Worm (Caenorhabditis elegans) whole organism, mixed stage, embryonic: ENCODE results near the gene rars-1.
A peak's percentile ranks its signal among the peaks of the same experiment; 100 is the strongest.

ENCODE experiments used
- bed-3 ChIP-seq: fragments of 200-800 bp; sonication (Bioruptor generic); optimal IDR thresholded peaks from 3 replicates; lab custom pipeline; 2018; ENCODE audit warnings: mild to moderate bottlenecking, missing genetic modification characterization, moderate library complexity, missing compliant biosample characterization
- ceh-39 ChIP-seq: fragments of 150-350 bp; optimal IDR thresholded peaks from 2 replicates; lab custom pipeline; 2014; ENCODE audit warnings: missing biosample characterization, missing genetic modification characterization
- ceh-43 ChIP-seq: fragments of 200-800 bp; sonication (Bioruptor generic); optimal IDR thresholded peaks from 2 replicates; lab custom pipeline; 2018; ENCODE audit warnings: mild to moderate bottlenecking, missing genetic modification characterization, moderate library complexity, missing compliant biosample characterization
- ceh-83 ChIP-seq: fragments of 200-800 bp; sonication (Bioruptor generic); optimal IDR thresholded peaks from 2 replicates; lab custom pipeline; 2018; ENCODE audit warnings: mild to moderate bottlenecking, missing genetic modification characterization, missing compliant biosample characterization
- ces-1 ChIP-seq: fragments of 150-350 bp; optimal IDR thresholded peaks from 2 replicates; lab custom pipeline; 2014; ENCODE audit warnings: missing biosample characterization, missing genetic modification reagents, missing genetic modification characterization
- drap-1 ChIP-seq: fragments of 200-800 bp; sonication (Bioruptor generic); optimal IDR thresholded peaks from 3 replicates; lab custom pipeline; 2018; ENCODE audit warnings: mild to moderate bottlenecking, missing genetic modification characterization, missing compliant biosample characterization
- elt-1 ChIP-seq: sonication (generic microtip); optimal IDR thresholded peaks from 2 replicates; lab custom pipeline; 2017; ENCODE audit warnings: missing genetic modification characterization, mild to moderate bottlenecking, missing compliant biosample characterization, antibody characterized with exemption, moderate library complexity, borderline replicate concordance; ENCODE audit not compliant: insufficient read depth
- elt-3 ChIP-seq: fragments of 150-350 bp; optimal IDR thresholded peaks from 2 replicates; lab custom pipeline; 2014; ENCODE audit warnings: missing biosample characterization, missing genetic modification characterization
- flh-1 ChIP-seq: fragments of 200-800 bp; sonication (Bioruptor generic); optimal IDR thresholded peaks from 2 replicates; lab custom pipeline; 2018; ENCODE audit warnings: mild to moderate bottlenecking, missing genetic modification characterization, moderate library complexity, missing compliant biosample characterization
- ham-2 ChIP-seq: fragments of 200-800 bp; sonication (Bioruptor generic); optimal IDR thresholded peaks from 2 replicates; lab custom pipeline; 2018; ENCODE audit warnings: mild to moderate bottlenecking, missing genetic modification characterization, missing compliant biosample characterization
- hlh-1 ChIP-seq: fragments of 150-350 bp; optimal IDR thresholded peaks from 2 replicates; lab custom pipeline; 2014; ENCODE audit warnings: missing biosample characterization, missing genetic modification reagents, missing genetic modification characterization
- lin-13 ChIP-seq: fragments of 150-350 bp; optimal IDR thresholded peaks from 2 replicates; lab custom pipeline; 2014; ENCODE audit warnings: missing biosample characterization, missing genetic modification characterization
- lin-32 ChIP-seq: fragments of 200-800 bp; sonication (Bioruptor generic); optimal IDR thresholded peaks from 2 replicates; lab custom pipeline; 2018; ENCODE audit warnings: mild to moderate bottlenecking, missing genetic modification characterization, missing compliant biosample characterization
- lsy-2 ChIP-seq: fragments of 150-350 bp; optimal IDR thresholded peaks from 2 replicates; lab custom pipeline; 2014; ENCODE audit warnings: missing biosample characterization, missing genetic modification characterization
- mab-5 ChIP-seq: fragments of 150-350 bp; optimal IDR thresholded peaks from 2 replicates; lab custom pipeline; 2014; ENCODE audit warnings: missing biosample characterization, missing genetic modification characterization
- mep-1 ChIP-seq: fragments of 150-350 bp; optimal IDR thresholded peaks from 2 replicates; lab custom pipeline; 2017; ENCODE audit warnings: missing biosample characterization, missing genetic modification reagents, missing genetic modification characterization, inconsistent platforms
- mls-2 ChIP-seq: sonication (generic microtip); optimal IDR thresholded peaks from 2 replicates; lab custom pipeline; 2016; ENCODE audit warnings: mild to moderate bottlenecking, missing genetic modification characterization, moderate library complexity, missing compliant biosample characterization
- nhr-12 ChIP-seq: fragments of 150-350 bp; optimal IDR thresholded peaks from 2 replicates; lab custom pipeline; 2014; ENCODE audit warnings: missing biosample characterization, missing genetic modification characterization
- nhr-2 ChIP-seq: fragments of 150-350 bp; optimal IDR thresholded peaks from 2 replicates; lab custom pipeline; 2014; ENCODE audit warnings: missing biosample characterization, missing genetic modification characterization
- nhr-237 ChIP-seq: fragments of 150-350 bp; optimal IDR thresholded peaks from 2 replicates; lab custom pipeline; 2014; ENCODE audit warnings: missing biosample characterization, missing genetic modification characterization
- nhr-28 ChIP-seq: fragments of 150-350 bp; optimal IDR thresholded peaks from 2 replicates; lab custom pipeline; 2014; ENCODE audit warnings: missing biosample characterization, missing genetic modification characterization
- nhr-76 ChIP-seq: sonication (generic microtip); optimal IDR thresholded peaks from 2 replicates; lab custom pipeline; 2017; ENCODE audit warnings: missing biosample characterization, missing genetic modification characterization
- pha-4 ChIP-seq: fragments of 150-350 bp; optimal IDR thresholded peaks from 2 replicates; lab custom pipeline; 2018; ENCODE audit warnings: missing biosample characterization, missing genetic modification reagents, missing genetic modification characterization
- sem-2 ChIP-seq: fragments of 200-800 bp; sonication (Bioruptor generic); optimal IDR thresholded peaks from 2 replicates; lab custom pipeline; 2018; ENCODE audit warnings: mild to moderate bottlenecking, missing genetic modification characterization, missing compliant biosample characterization
- snpc-4 ChIP-seq: fragments of 150-350 bp; optimal IDR thresholded peaks from 2 replicates; lab custom pipeline; 2014; ENCODE audit warnings: missing biosample characterization, missing genetic modification characterization
- sptf-1 ChIP-seq: sonication (generic microtip); optimal IDR thresholded peaks from 2 replicates; lab custom pipeline; 2017; ENCODE audit warnings: mild to moderate bottlenecking, missing genetic modification characterization, moderate library complexity, missing compliant biosample characterization
- tbx-8 ChIP-seq: fragments of 200-800 bp; sonication (Bioruptor generic); optimal IDR thresholded peaks from 2 replicates; lab custom pipeline; 2018; ENCODE audit warnings: mild to moderate bottlenecking, missing genetic modification characterization, moderate library complexity, missing compliant biosample characterization
- unc-120 ChIP-seq: sonication (generic microtip); optimal IDR thresholded peaks from 2 replicates; lab custom pipeline; 2017; ENCODE audit warnings: missing genetic modification characterization, missing compliant biosample characterization; ENCODE audit not compliant: poor library complexity, severe bottlenecking
- unc-39 ChIP-seq: fragments of 150-350 bp; optimal IDR thresholded peaks from 2 replicates; lab custom pipeline; 2014; ENCODE audit warnings: missing biosample characterization, missing genetic modification characterization
- unc-62 ChIP-seq: fragments of 150-350 bp; optimal IDR thresholded peaks from 2 replicates; lab custom pipeline; 2014; ENCODE audit warnings: missing biosample characterization, missing genetic modification reagents, missing genetic modification characterization
- zip-8 ChIP-seq: fragments of 150-350 bp; optimal IDR thresholded peaks from 2 replicates; lab custom pipeline; 2014; ENCODE audit warnings: missing biosample characterization, missing genetic modification characterization
- ztf-11 ChIP-seq: fragments of 150-350 bp; optimal IDR thresholded peaks from 2 replicates; lab custom pipeline; 2014; ENCODE audit warnings: missing biosample characterization, missing genetic modification characterization

The rars-1 gene

ce11 chrIII:4910956-4911355 is 6.0 kb downstream of the rars-1 start, which contains the start of gene F26F4.2:
Gene F26F4.2, plus strand, starts transcription at chrIII:4911256.
- no peak for TF ChIP-seq nhr-237
- TF ChIP-seq nhr-28 (tag; lab: Kevin White, UChicago), result no peak
- no peak for TF ChIP-seq tbx-8 (GFP tag; lab: Kevin White, UChicago)
- TF ChIP-seq unc-120, result no peak
- no peak for TF ChIP-seq zip-8
- TF ChIP-seq ces-1 (GFP tag; lab: Kevin White, UChicago), result no peak
- no peak for TF ChIP-seq hlh-1
- no peak for TF ChIP-seq lin-13 (tag; lab: Kevin White, UChicago)
- TF ChIP-seq snpc-4 (tag; lab: Kevin White, UChicago), result no peak
- no peak for TF ChIP-seq elt-3
- no peak for TF ChIP-seq ceh-83
- TF ChIP-seq nhr-12 (tag; lab: Kevin White, UChicago), result no peak
- no peak for TF ChIP-seq ztf-11 (tag; lab: Kevin White, UChicago)
- TF ChIP-seq lsy-2 (tag; lab: Kevin White, UChicago), result no peak
- no peak for TF ChIP-seq ceh-39 (tag; lab: Kevin White, UChicago)
- no peak for TF ChIP-seq sem-2 (GFP tag; lab: Kevin White, UChicago)
- no peak for TF ChIP-seq sptf-1 (tag; lab: Kevin White, UChicago)
- TF ChIP-seq, all 35 proteins: peak for 0

DNA sequence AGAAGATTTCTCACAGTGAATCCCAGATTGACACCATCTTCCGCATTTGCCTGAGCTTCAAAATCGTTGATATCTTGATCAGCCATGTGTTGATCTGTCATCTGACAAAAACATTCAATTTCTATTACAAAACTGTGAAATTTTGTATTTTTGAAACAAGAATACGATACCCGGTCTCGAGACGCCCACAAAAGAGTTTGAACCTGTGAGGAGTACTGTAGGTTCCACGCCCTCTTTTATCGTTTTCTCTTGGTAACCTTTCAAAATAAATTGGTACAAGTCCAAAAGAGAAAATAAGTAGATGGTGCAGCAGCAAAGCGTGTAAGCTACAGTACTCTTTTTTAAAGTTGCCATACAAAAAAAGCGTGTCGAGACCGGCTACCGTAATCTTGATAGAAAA is 7.0 kb downstream of the rars-1 start, which contains the start of gene F26F4.12:
TSS of gene F26F4.12 (minus strand) at position 101 of the 400 bp plus-strand sequence.
- no peak for TF ChIP-seq lsy-2 (tag; lab: Kevin White, UChicago)
- no peak for TF ChIP-seq unc-62 (GFP tag; lab: Kevin White, UChicago)
- no peak for TF ChIP-seq tbx-8 (GFP tag; lab: Kevin White, UChicago)
- no peak for TF ChIP-seq flh-1
- TF ChIP-seq unc-39 (tag; lab: Kevin White, UChicago), result no peak
- TF ChIP-seq unc-120, result no peak
- no peak for TF ChIP-seq mab-5 (tag; lab: Kevin White, UChicago)
- TF ChIP-seq bed-3 (GFP tag; lab: Kevin White, UChicago), result no peak
- TF ChIP-seq sem-2 (GFP tag; lab: Kevin White, UChicago), result no peak
- no peak for TF ChIP-seq elt-3
- no peak for TF ChIP-seq drap-1 (GFP tag; lab: Kevin White, UChicago)
- no peak for TF ChIP-seq nhr-2 (tag; lab: Kevin White, UChicago)
- no peak for TF ChIP-seq nhr-28 (tag; lab: Kevin White, UChicago)
- TF ChIP-seq ham-2 (GFP tag; lab: Kevin White, UChicago), result no peak
- no peak for TF ChIP-seq hlh-1
- no peak for TF ChIP-seq ceh-39 (tag; lab: Kevin White, UChicago)
- TF ChIP-seq nhr-12 (tag; lab: Kevin White, UChicago), result no peak

DNA sequence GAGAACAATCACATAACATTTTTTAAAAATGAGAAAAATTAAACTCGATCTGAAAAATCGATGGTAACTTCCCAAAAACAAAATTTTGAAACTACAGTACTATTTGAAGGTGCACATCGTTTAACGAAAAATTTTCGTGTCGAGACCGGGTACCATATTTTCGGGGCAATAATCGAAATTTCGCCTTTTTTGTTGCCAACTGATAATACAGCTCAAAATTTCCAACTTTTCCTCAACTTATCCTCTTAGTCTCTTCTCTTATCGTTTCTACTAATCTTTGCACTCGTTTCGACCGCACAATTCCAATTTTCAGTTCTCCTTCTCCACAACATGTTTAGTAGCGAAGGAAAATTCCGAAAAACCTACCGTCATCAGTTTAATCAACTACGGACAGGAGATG is 10.1 kb downstream of the rars-1 start, which contains the start of gene rom-1:
TSS of gene rom-1 (plus strand) at position 301 of the 400 bp plus-strand sequence.
- TF ChIP-seq zip-8 (no peak), mls-2 (tag; lab: Kevin White, UChicago) (no peak), snpc-4 (tag; lab: Kevin White, UChicago) (no peak), nhr-2 (tag; lab: Kevin White, UChicago) (no peak), elt-3 (no peak), flh-1 (no peak), drap-1 (GFP tag; lab: Kevin White, UChicago) (no peak), nhr-76 (tag; lab: Kevin White, UChicago) (no peak), ceh-83 (no peak), unc-62 (GFP tag; lab: Kevin White, UChicago) (no peak), nhr-237 (no peak), nhr-28 (tag; lab: Kevin White, UChicago) (no peak), lin-32 (no peak)
- TF ChIP-seq, all 35 proteins: peak for 0

DNA sequence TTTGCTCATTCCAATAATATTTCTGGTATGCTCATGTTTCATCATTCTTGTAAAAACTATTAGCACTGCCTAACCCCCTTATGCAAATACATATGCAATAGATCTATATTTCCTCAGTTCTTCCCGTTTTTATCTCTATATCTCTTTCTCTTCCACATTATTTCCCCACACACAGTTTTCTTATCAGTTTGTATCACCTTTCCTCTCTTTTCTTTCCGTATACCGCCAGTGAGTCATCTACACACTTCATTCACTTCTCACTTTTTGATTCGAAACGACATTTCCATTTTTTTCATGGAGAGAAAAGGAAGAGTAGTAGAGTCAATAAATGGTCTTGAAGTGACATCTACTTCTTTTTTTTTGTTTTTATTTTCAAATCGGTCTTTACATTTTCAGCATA is 10.6 kb downstream of the rars-1 start:
- no peak for TF ChIP-seq elt-3
- TF ChIP-seq nhr-2 (tag; lab: Kevin White, UChicago), result no peak
- no peak for TF ChIP-seq pha-4 (tag; lab: Kevin White, UChicago)
- no peak for TF ChIP-seq flh-1
- TF ChIP-seq ces-1 (GFP tag; lab: Kevin White, UChicago), result no peak
- TF ChIP-seq unc-39 (tag; lab: Kevin White, UChicago), result no peak
- TF ChIP-seq nhr-12 (tag; lab: Kevin White, UChicago), result no peak
- no peak for TF ChIP-seq lin-13 (tag; lab: Kevin White, UChicago)

DNA sequence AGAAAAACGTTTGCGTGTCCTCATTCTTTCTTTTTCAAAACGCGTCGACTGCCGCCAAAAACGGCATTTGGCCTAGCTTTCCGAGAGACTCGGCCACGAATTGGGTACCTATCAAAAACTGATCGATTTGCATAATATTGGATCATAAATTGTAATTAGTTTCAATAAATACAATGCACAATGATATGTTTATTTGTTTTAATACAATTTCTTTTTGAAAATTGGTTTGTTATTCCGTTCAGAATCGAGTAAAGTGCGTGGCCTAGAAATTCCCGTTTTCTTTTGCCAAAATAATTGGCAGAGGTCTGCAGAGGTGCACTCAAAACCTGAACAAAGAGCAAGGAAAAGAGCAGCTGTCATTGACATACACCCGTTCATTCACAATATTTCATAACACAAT is 11.6 kb downstream of the rars-1 start, which contains the start of gene F26F4.8:
TSS of gene F26F4.8 (minus strand) at position 69 of the 400 bp plus-strand sequence.
- peak; percentile 19 for TF ChIP-seq ceh-43 (GFP tag; lab: Kevin White, UChicago)
- peak; percentile 18 for TF ChIP-seq mep-1
- peak; percentile 43 for TF ChIP-seq ceh-83
- no peak for TF ChIP-seq elt-3
- peak; percentile 2 for TF ChIP-seq lin-32
- peak; percentile 2 for TF ChIP-seq ces-1 (GFP tag; lab: Kevin White, UChicago)
- TF ChIP-seq nhr-12 (tag; lab: Kevin White, UChicago), result no peak
- peak; percentile 37 for TF ChIP-seq hlh-1
- TF ChIP-seq sptf-1 (tag; lab: Kevin White, UChicago), result peak; percentile 26
- TF ChIP-seq elt-1 (tag; lab: Kevin White, UChicago), result no peak
- TF ChIP-seq unc-120, result peak; percentile 92
